Fruit fly (Drosophila melanogaster) whole organism, prepupa: Measurements from ENCODE around the gene CG34273.

Experiments
- CG11294 ChIP-seq: fragments of 200-800 bp; sonication (Bioruptor generic); IDR thresholded peaks from 2 replicates; pipeline ENCODE4 v1.3.6; 2022; ENCODE audit warnings: missing biosample characterization, missing genetic modification characterization
- CG16779 ChIP-seq: fragments of 200-800 bp; sonication (Bioruptor generic); optimal IDR thresholded peaks from 3 replicates; lab custom pipeline; 2017; ENCODE audit warnings: missing biosample characterization, mild to moderate bottlenecking, missing genetic modification characterization
- CG31627 ChIP-seq: fragments of 200-800 bp; sonication (Bioruptor generic); optimal IDR thresholded peaks from 3 replicates; lab custom pipeline; 2016; ENCODE audit warnings: missing biosample characterization, missing genetic modification characterization
- CG6854 ChIP-seq: fragments of 200-800 bp; sonication (Bioruptor generic); optimal IDR thresholded peaks from 2 replicates; lab custom pipeline; 2017; ENCODE audit warnings: missing biosample characterization, mild to moderate bottlenecking, missing genetic modification characterization
- Hr38 ChIP-seq: sonication (Bioruptor generic); optimal IDR thresholded peaks from 2 replicates; lab custom pipeline; 2016; ENCODE audit warnings: missing biosample characterization, missing genetic modification characterization
- Sox102F ChIP-seq: fragments of 200-800 bp; sonication (Bioruptor generic); optimal IDR thresholded peaks from 2 replicates; lab custom pipeline; 2016; ENCODE audit warnings: missing biosample characterization, mild to moderate bottlenecking, missing genetic modification characterization
- spab ChIP-seq: fragments of 200-800 bp; sonication (Bioruptor generic); optimal IDR thresholded peaks from 2 replicates; lab custom pipeline; 2017; ENCODE audit warnings: missing biosample characterization, mild to moderate bottlenecking, missing genetic modification characterization, missing genetic modification reagents

- TF ChIP-seq CG16779 (tag; lab: Kevin White, UChicago) = no peak
- no peak for TF ChIP-seq CG6854 (GFP tag; lab: Kevin White, UChicago)
- no peak for TF ChIP-seq Hr38
- no peak for TF ChIP-seq CG31627 (GFP tag; lab: Kevin White, UChicago)
- TF ChIP-seq spab (GFP tag; lab: Kevin White, UChicago) = no peak
- no peak for TF ChIP-seq Sox102F (GFP tag; lab: Kevin White, UChicago)
- no peak for TF ChIP-seq CG11294 (GFP tag; lab: Robert Waterston, UW)
These were observed 34.9 kb upstream of the CG34273 start for dm6 chr3R:14481977-14482376.
